Worm (Caenorhabditis elegans) whole organism, L4/young adult: Measurements from ENCODE around the gene F54D12.1.

ENCODE experiments used
- dao-5 ChIP-seq: sonication (generic microtip); optimal IDR thresholded peaks from 2 replicates; lab custom pipeline; 2016; ENCODE audit warnings: missing genotype, missing genetic modification characterization, moderate library complexity, missing compliant biosample characterization
- him-1 ChIP-seq: sonication (generic microtip); optimal IDR thresholded peaks from 2 replicates; lab custom pipeline; 2016; ENCODE audit warnings: missing genotype, missing genetic modification reagents, missing genetic modification characterization, missing compliant biosample characterization

DNA sequence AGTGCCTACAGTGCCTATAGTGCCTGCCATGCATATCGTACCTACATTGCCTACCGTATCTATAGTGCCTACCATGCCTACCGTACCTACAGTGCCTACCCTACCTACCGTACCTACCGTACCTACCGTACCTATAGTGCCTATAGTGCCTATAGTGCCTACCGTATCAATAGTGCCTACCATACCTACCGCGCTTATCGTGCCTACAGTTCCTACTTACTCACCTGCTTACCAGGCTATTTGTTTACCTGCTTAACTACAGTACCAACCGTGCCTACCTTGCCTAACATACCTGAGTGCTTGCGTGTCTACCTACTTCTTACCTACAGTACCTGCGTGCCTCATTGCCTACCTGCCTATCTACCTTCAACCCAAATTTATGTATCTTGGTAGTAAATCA, 41.3 kb downstream of the F54D12.1 start:
- TF ChIP-seq him-1 (tag; lab: Kevin White, UChicago), result no peak
- TF ChIP-seq dao-5 (tag; lab: Kevin White, UChicago), result no peak
